Fruit fly (Drosophila melanogaster) whole organism, wandering third instar larva: ENCODE data around the gene BBS5.

Experiments used
- Abd-B ChIP-seq: fragments of >200 bp; optimal IDR thresholded peaks from 2 replicates; lab custom pipeline; 2017; ENCODE audit warnings: missing biosample characterization, missing genetic modification characterization
- CG32264 ChIP-seq: fragments of 200-800 bp; sonication (Bioruptor generic); optimal IDR thresholded peaks from 2 replicates; lab custom pipeline; 2016; ENCODE audit warnings: missing biosample characterization, missing genetic modification characterization
- CrebA ChIP-seq: fragments of 200-800 bp; sonication (Bioruptor generic); optimal IDR thresholded peaks from 2 replicates; lab custom pipeline; 2016; ENCODE audit warnings: missing biosample characterization, mild to moderate bottlenecking, missing genetic modification characterization, borderline replicate concordance
- Dfd ChIP-seq: fragments of >200 bp; optimal IDR thresholded peaks from 2 replicates; lab custom pipeline; 2017; ENCODE audit warnings: missing biosample characterization, missing genetic modification characterization
- Dif ChIP-seq: fragments of 200-275, 200-300 bp; sonication (Bioruptor generic); optimal IDR thresholded peaks from 2 replicates; lab custom pipeline; 2018; ENCODE audit warnings: missing biosample characterization, missing genetic modification characterization; ENCODE audit not compliant: partially characterized antibody
- GATAd ChIP-seq: sonication (Bioruptor generic); optimal IDR thresholded peaks from 2 replicates; lab custom pipeline; 2016; ENCODE audit warnings: missing biosample characterization, missing genetic modification characterization
- HLH106 ChIP-seq: fragments of 200-800 bp; optimal IDR thresholded peaks from 3 replicates; lab custom pipeline; 2019; ENCODE audit warnings: missing biosample characterization, mild to moderate bottlenecking, missing genetic modification characterization, moderate library complexity
- Hnf4 ChIP-seq: fragments of 200-800 bp; sonication (Bioruptor generic); optimal IDR thresholded peaks from 2 replicates; lab custom pipeline; 2016; ENCODE audit warnings: missing biosample characterization, mild to moderate bottlenecking, missing genetic modification characterization
- Hr78 ChIP-seq: fragments of >200 bp; optimal IDR thresholded peaks from 2 replicates; lab custom pipeline; 2017; ENCODE audit warnings: missing biosample characterization, missing genetic modification characterization
- Hr83 ChIP-seq: fragments of 200-300 bp; sonication (Bioruptor generic); optimal IDR thresholded peaks from 2 replicates; lab custom pipeline; 2016; ENCODE audit warnings: missing biosample characterization, mild to moderate bottlenecking, missing genetic modification characterization, moderate library complexity; ENCODE audit not compliant: poor library complexity, severe bottlenecking
- Jra ChIP-seq: sonication (Bioruptor generic); optimal IDR thresholded peaks from 2 replicates; lab custom pipeline; 2016; ENCODE audit warnings: missing biosample characterization, missing genetic modification characterization
- Mio ChIP-seq: sonication (Bioruptor generic); optimal IDR thresholded peaks from 2 replicates; lab custom pipeline; 2016; ENCODE audit warnings: missing biosample characterization, missing genetic modification characterization
- Myc ChIP-seq: fragments of >200 bp; optimal IDR thresholded peaks from 2 replicates; lab custom pipeline; 2017
- N ChIP-seq: fragments of >200 bp; optimal IDR thresholded peaks from 2 replicates; lab custom pipeline; 2018; ENCODE audit warnings: missing biosample characterization, missing external identifiers, missing genetic modification characterization
- OdsH ChIP-seq: fragments of 200-800 bp; sonication (Bioruptor generic); optimal IDR thresholded peaks from 2 replicates; lab custom pipeline; 2016; ENCODE audit warnings: missing biosample characterization, mild to moderate bottlenecking, missing genetic modification characterization
- Rel ChIP-seq, 2 experiments: fragments of 200-800 bp; sonication (Bioruptor generic) in 1 of 2; optimal IDR thresholded peaks; 2 replicates in 1 of 2; 3 replicates in 1 of 2; lab custom pipeline; 2016 to 2019; ENCODE audit warnings: mild to moderate bottlenecking in 2 of 2, missing biosample characterization in 2 of 2, missing genetic modification characterization in 2 of 2, moderate library complexity in 1 of 2
- Sp1 ChIP-seq: fragments of 200-800 bp; sonication (Bioruptor generic); optimal IDR thresholded peaks from 3 replicates; lab custom pipeline; 2019; ENCODE audit warnings: missing biosample characterization, mild to moderate bottlenecking, missing genetic modification characterization, moderate library complexity
- Vsx2 ChIP-seq: fragments of 200-300, 225-300 bp; sonication (Bioruptor generic); optimal IDR thresholded peaks from 2 replicates; lab custom pipeline; 2018; ENCODE audit warnings: missing biosample characterization, missing genetic modification characterization; ENCODE audit not compliant: partially characterized antibody
- brk ChIP-seq: fragments of 200-800 bp; sonication (Bioruptor generic); optimal IDR thresholded peaks from 2 replicates; lab custom pipeline; 2016; ENCODE audit warnings: missing biosample characterization, mild to moderate bottlenecking, missing genetic modification characterization
- dl ChIP-seq, 2 experiments: fragments of 175-275, 200-275 bp in 1 of 2; fragments of 200-275 bp in 1 of 2; sonication (Bioruptor generic); optimal IDR thresholded peaks; lab custom pipeline; 2018; ENCODE audit warnings: mild to moderate bottlenecking in 2 of 2, missing biosample characterization in 2 of 2, missing genetic modification characterization in 2 of 2, moderate library complexity in 2 of 2; ENCODE audit not compliant: partially characterized antibody in 2 of 2, insufficient read depth in 1 of 2
- dmrt93B ChIP-seq: fragments of 200-800 bp; sonication (Bioruptor generic); optimal IDR thresholded peaks from 2 replicates; lab custom pipeline; 2018; ENCODE audit warnings: missing biosample characterization, mild to moderate bottlenecking, missing genetic modification characterization
- dsf ChIP-seq: sonication (Bioruptor generic); optimal IDR thresholded peaks from 2 replicates; lab custom pipeline; 2016; ENCODE audit warnings: missing biosample characterization, missing genetic modification characterization, borderline replicate concordance
- foxo ChIP-seq, 2 experiments: fragments of 200-800 bp; sonication (Bioruptor generic); optimal IDR thresholded peaks; 2 replicates in 1 of 2; 3 replicates in 1 of 2; lab custom pipeline; 2016 to 2017; ENCODE audit warnings: missing biosample characterization in 2 of 2, missing genetic modification characterization in 2 of 2
- h ChIP-seq: fragments of 200-800 bp; sonication (Bioruptor generic); optimal IDR thresholded peaks from 3 replicates; lab custom pipeline; 2016; ENCODE audit warnings: missing biosample characterization, mild to moderate bottlenecking, missing genetic modification characterization
- jim ChIP-seq: fragments of 175-275, 200-325 bp; sonication (Bioruptor generic); optimal IDR thresholded peaks from 2 replicates; lab custom pipeline; 2016; ENCODE audit warnings: missing biosample characterization, mild to moderate bottlenecking, missing genetic modification characterization
- lola ChIP-seq: fragments of >200 bp; optimal IDR thresholded peaks from 2 replicates; lab custom pipeline; 2017; ENCODE audit warnings: missing biosample characterization, missing genetic modification characterization
- pan ChIP-seq: fragments of >200 bp; optimal IDR thresholded peaks from 2 replicates; lab custom pipeline; 2017
- psq ChIP-seq: fragments of 200-800 bp; sonication (Bioruptor generic); optimal IDR thresholded peaks from 3 replicates; lab custom pipeline; 2017; ENCODE audit warnings: missing biosample characterization, mild to moderate bottlenecking, missing genetic modification characterization, moderate library complexity
- rgr ChIP-seq: fragments of 200-800 bp; sonication (Bioruptor generic); optimal IDR thresholded peaks from 3 replicates; lab custom pipeline; 2016; ENCODE audit warnings: missing biosample characterization, mild to moderate bottlenecking, missing genetic modification characterization
- sage ChIP-seq: fragments of 200-800 bp; sonication (Bioruptor generic); optimal IDR thresholded peaks from 2 replicates; lab custom pipeline; 2016; ENCODE audit warnings: missing biosample characterization, mild to moderate bottlenecking, missing genetic modification characterization
- sv ChIP-seq: fragments of 200-800 bp; sonication (Bioruptor generic); optimal IDR thresholded peaks from 3 replicates; lab custom pipeline; 2016; ENCODE audit warnings: missing biosample characterization, missing genetic modification characterization
- tai ChIP-seq: sonication (Bioruptor generic); optimal IDR thresholded peaks from 2 replicates; lab custom pipeline; 2016; ENCODE audit warnings: missing biosample characterization, missing genetic modification characterization
- usp ChIP-seq: fragments of >200 bp; optimal IDR thresholded peaks from 2 replicates; lab custom pipeline; 2017; ENCODE audit warnings: missing biosample characterization, missing genetic modification characterization
- woc ChIP-seq: sonication (Bioruptor generic); optimal IDR thresholded peaks from 2 replicates; lab custom pipeline; 2016; ENCODE audit warnings: missing biosample characterization, mild to moderate bottlenecking, missing genetic modification characterization

The BBS5 gene

DNA sequence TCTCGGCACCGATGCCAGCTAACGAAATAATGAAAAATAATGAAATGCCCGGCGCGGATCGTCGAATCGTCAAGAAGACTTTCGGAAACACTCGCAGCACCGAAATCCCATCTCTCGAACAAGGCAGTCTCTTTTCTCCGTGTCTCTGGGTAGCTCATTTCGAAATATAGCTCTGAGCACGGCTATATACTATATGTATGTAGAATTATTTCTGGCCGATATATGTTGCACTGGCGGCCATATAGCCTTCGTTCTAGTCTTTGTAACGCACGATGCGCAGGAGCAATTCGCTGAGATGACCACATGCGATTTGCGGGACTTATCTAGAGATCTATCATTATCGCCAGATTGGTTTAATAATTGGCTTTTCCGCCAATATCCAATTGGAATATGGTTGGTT lies 35.9 kb upstream of the BBS5 start, which contains the start of gene CG14655:
TSS of gene CG14655 (minus strand) at position 41 of the 400 bp plus-strand sequence.
- TF ChIP-seq GATAd (GFP tag; lab: Kevin White, UChicago): no peak
- no peak for TF ChIP-seq Vsx2 (GFP tag; lab: Kevin White, UChicago)
- no peak for TF ChIP-seq pan (lab: Kevin White, UChicago)
- TF ChIP-seq psq (GFP tag; lab: Kevin White, UChicago): no peak
- TF ChIP-seq Sp1: no peak
- TF ChIP-seq dsf (GFP tag; lab: Kevin White, UChicago): no peak
- TF ChIP-seq Hr83: no peak
- no peak for TF ChIP-seq HLH106 (tag; lab: Kevin White, UChicago)
- no peak for TF ChIP-seq Mio (GFP tag; lab: Kevin White, UChicago)
- no peak for TF ChIP-seq rgr (GFP tag; lab: Kevin White, UChicago)
- TF ChIP-seq CG32264 (GFP tag; lab: Kevin White, UChicago): no peak
- TF ChIP-seq Abd-B (GFP tag; lab: Kevin White, UChicago): no peak
- no peak for TF ChIP-seq woc (GFP tag; lab: Kevin White, UChicago)

DNA sequence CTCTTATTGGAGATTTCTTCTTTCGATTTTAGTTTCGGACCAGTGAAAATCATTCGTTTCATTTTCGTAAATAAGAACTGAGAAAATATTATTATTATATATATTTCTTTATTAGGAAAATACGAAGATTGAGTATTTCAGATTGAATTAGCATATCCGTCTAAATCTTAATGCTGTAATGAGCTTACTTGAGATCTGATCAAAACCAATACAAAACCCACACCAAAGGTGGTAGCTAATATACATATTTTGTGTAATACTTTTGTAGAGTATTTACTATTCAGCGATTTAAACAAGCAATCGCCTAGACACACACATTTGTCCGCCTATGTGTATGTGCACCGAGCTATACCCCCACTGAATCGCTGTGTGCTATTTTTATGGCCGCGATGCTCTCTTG lies 35.4 kb upstream of the BBS5 start:
- no peak for TF ChIP-seq usp (GFP tag; lab: Kevin White, UChicago)
- no peak for TF ChIP-seq dl (GFP tag; optimal IDR thresholded peaks at IDR 0.05; lab: Kevin White, UChicago; ENCODE audit: insufficient read depth in 1 of 2, partially characterized antibody in 2 of 2)
- no peak for TF ChIP-seq Myc
- no peak for TF ChIP-seq N (GFP tag; lab: Kevin White, UChicago)
- TF ChIP-seq Mio (GFP tag; lab: Kevin White, UChicago): no peak
- TF ChIP-seq dsf (GFP tag; lab: Kevin White, UChicago): no peak
- no peak for TF ChIP-seq OdsH (GFP tag; lab: Kevin White, UChicago)
- TF ChIP-seq jim (GFP tag; lab: Kevin White, UChicago): no peak
- no peak for TF ChIP-seq CG32264 (GFP tag; lab: Kevin White, UChicago)
- no peak for TF ChIP-seq Dif
- TF ChIP-seq Rel (GFP tag; optimal IDR thresholded peaks at IDR 0.05; lab: Kevin White, UChicago): no peak
- no peak for TF ChIP-seq Rel (tag; optimal IDR thresholded peaks at IDR 0.05; lab: Kevin White, UChicago)
- TF ChIP-seq pan (lab: Kevin White, UChicago): no peak
- TF ChIP-seq, all 38 proteins: peak for 0

DNA sequence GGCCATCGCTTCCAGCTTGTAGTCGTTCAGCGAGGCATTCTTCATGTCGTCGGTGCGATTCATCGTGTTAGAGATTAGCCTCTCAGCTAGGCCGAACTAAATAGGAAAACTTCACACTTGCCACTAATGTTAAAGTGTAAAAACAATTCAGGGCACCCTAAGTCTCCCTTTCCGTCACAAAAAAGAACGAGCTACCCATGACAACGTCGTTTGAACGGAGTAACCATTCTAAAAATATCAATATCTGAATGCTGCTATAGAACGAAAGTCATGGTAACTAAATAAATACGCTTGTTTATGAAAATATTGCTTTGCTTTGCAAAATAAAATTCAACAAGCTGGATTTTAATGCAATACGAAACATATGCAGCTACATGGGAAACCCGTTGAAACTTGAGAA lies 31.5 kb upstream of the BBS5 start, which contains the start of gene Ccdc39:
TSS of gene Ccdc39 (minus strand) at position 101 of the 400 bp plus-strand sequence.
- no peak for TF ChIP-seq Hr83
- no peak for TF ChIP-seq sage (GFP tag; lab: Kevin White, UChicago)
- no peak for TF ChIP-seq jim (GFP tag; lab: Kevin White, UChicago)
- TF ChIP-seq foxo (GFP tag; optimal IDR thresholded peaks at IDR 0.05; lab: Kevin White, UChicago): no peak
- TF ChIP-seq woc (GFP tag; lab: Kevin White, UChicago): no peak
- TF ChIP-seq OdsH (GFP tag; lab: Kevin White, UChicago): no peak
- no peak for TF ChIP-seq dsf (GFP tag; lab: Kevin White, UChicago)
- no peak for TF ChIP-seq brk
- TF ChIP-seq N (GFP tag; lab: Kevin White, UChicago): no peak
- TF ChIP-seq sv (GFP tag; lab: Kevin White, UChicago): no peak
- TF ChIP-seq lola (GFP tag; lab: Kevin White, UChicago): no peak
- TF ChIP-seq Myc: no peak
- no peak for TF ChIP-seq dl (GFP tag; optimal IDR thresholded peaks at IDR 0.05; lab: Kevin White, UChicago; ENCODE audit: insufficient read depth in 1 of 2, partially characterized antibody in 2 of 2)
- TF ChIP-seq usp (GFP tag; lab: Kevin White, UChicago): no peak
- no peak for TF ChIP-seq psq (GFP tag; lab: Kevin White, UChicago)
- no peak for TF ChIP-seq h
- TF ChIP-seq Hnf4 (GFP tag; lab: Kevin White, UChicago): no peak
- no peak for TF ChIP-seq Hr78 (GFP tag; lab: Kevin White, UChicago)
- TF ChIP-seq tai (GFP tag; lab: Kevin White, UChicago): no peak

DNA sequence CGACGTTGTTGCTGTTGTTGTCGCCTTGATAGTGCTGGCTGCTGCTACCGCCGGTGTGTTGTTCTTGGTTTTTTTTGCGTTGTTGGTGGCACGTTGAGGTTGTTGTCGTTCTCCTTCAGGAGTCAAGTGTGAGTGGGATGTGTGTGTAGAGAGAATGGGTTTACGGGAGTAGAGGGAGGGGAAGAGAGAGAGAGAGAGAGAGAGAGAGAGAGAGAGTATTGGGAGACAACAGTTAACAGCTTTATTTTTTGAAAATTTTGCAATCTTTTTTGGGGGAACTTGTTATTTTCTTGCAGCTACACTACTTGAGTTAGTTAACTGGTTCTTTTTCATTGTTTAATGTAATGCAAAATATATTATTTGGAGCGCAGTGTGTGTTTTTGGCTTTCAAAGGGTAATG lies 18.5 kb upstream of the BBS5 start:
- TF ChIP-seq Hr83 (no peak), Dfd (no peak), foxo (GFP tag; optimal IDR thresholded peaks at IDR 0.05; lab: Kevin White, UChicago) (no peak), Sp1 (no peak), dl (GFP tag; optimal IDR thresholded peaks at IDR 0.05; lab: Kevin White, UChicago; ENCODE audit: insufficient read depth in 1 of 2, partially characterized antibody in 2 of 2) (no peak), sage (GFP tag; lab: Kevin White, UChicago) (no peak), psq (GFP tag; lab: Kevin White, UChicago) (no peak), Myc (no peak), dmrt93B (GFP tag; lab: Kevin White, UChicago) (no peak), HLH106 (tag; lab: Kevin White, UChicago) (no peak), Jra (no peak), Abd-B (GFP tag; lab: Kevin White, UChicago) (no peak), CrebA (no peak)
